Fruit fly (Drosophila melanogaster) whole organism, embryonic: Measurements from ENCODE around the gene Cyp312a1.

Experiments used
- CG10462 ChIP-seq: fragments of 200-800 bp; sonication (Bioruptor generic); optimal IDR thresholded peaks from 2 replicates; lab custom pipeline; 2016; ENCODE audit warnings: missing biosample characterization, missing genetic modification characterization
- CG16779 ChIP-seq: fragments of 200-800 bp; sonication (Bioruptor generic); IDR thresholded peaks from 2 replicates; pipeline ENCODE4 v1.3.6; 2022; ENCODE audit warnings: missing biosample characterization, missing genetic modification characterization
- CG17385 ChIP-seq: fragments of 200-800 bp; sonication (Bioruptor generic); optimal IDR thresholded peaks from 3 replicates; lab custom pipeline; 2018; ENCODE audit warnings: missing biosample characterization, mild to moderate bottlenecking, missing genetic modification characterization
- CG5953 ChIP-seq: fragments of 200-800 bp; sonication (Bioruptor generic); IDR thresholded peaks from 2 replicates; pipeline ENCODE4 v1.3.6; 2022; ENCODE audit warnings: missing biosample characterization, missing genetic modification characterization
- Dll ChIP-seq: fragments of 200-800 bp; sonication (Bioruptor generic); IDR thresholded peaks from 4 replicates; pipeline ENCODE4 v1.3.6; 2022; ENCODE audit warnings: missing biosample characterization, missing genetic modification characterization; ENCODE audit not compliant: partially characterized antibody
- Elba2 ChIP-seq: fragments of 200-800 bp; sonication (Bioruptor generic); optimal IDR thresholded peaks from 3 replicates; lab custom pipeline; 2016; ENCODE audit warnings: missing biosample characterization, missing genetic modification characterization
- MTF-1 ChIP-seq: fragments of 200-800 bp; sonication (Bioruptor generic); optimal IDR thresholded peaks from 2 replicates; lab custom pipeline; 2018; ENCODE audit warnings: missing biosample characterization, mild to moderate bottlenecking, missing genetic modification characterization, borderline replicate concordance
- aop ChIP-seq: fragments of 200-800 bp; sonication (Bioruptor generic); IDR thresholded peaks from 2 replicates; pipeline ENCODE4 v1.3.6; 2022; ENCODE audit warnings: missing biosample characterization, missing genetic modification characterization
- sens ChIP-seq: fragments of 200-800 bp; sonication (Bioruptor generic); peaks from one replicate; lab custom pipeline; 2016; ENCODE audit warnings: missing biosample characterization, missing genetic modification characterization
- unc-4 ChIP-seq: fragments of 200-800 bp; sonication (Bioruptor generic); IDR thresholded peaks from 2 replicates; pipeline ENCODE4 v1.3.6; 2022; ENCODE audit warnings: missing biosample characterization, missing genetic modification characterization; ENCODE audit not compliant: partially characterized antibody

- no peak for TF ChIP-seq aop (GFP tag; lab: Robert Waterston, UW)
- TF ChIP-seq MTF-1 (GFP tag; lab: Kevin White, UChicago), result no peak
- no peak for TF ChIP-seq CG5953 (GFP tag; lab: Robert Waterston, UW)
- TF ChIP-seq Elba2 (GFP tag; lab: Kevin White, UChicago), result no peak
- no peak for TF ChIP-seq sens (GFP tag; lab: Kevin White, UChicago)
- no peak for TF ChIP-seq unc-4 (GFP tag; lab: Robert Waterston, UW)
- TF ChIP-seq CG17385, result no peak
- TF ChIP-seq CG16779 (GFP tag; lab: Robert Waterston, UW), result no peak
- TF ChIP-seq Dll (GFP tag; lab: Robert Waterston, UW), result no peak
- TF ChIP-seq CG10462, result no peak
These were observed 15.1 kb upstream of the Cyp312a1 start for dm6 chr3L:18147596-18147995.
